Worm (Caenorhabditis elegans) whole organism, early embryonic: ENCODE results near the gene R13H4.2.

Experiments used
- B0310.2 ChIP-seq: sonication (generic microtip); optimal IDR thresholded peaks from 2 replicates; lab custom pipeline; 2016; ENCODE audit warnings: mild to moderate bottlenecking, missing genetic modification characterization, missing compliant biosample characterization
- F13C5.2 ChIP-seq: sonication (generic microtip); optimal IDR thresholded peaks from 2 replicates; lab custom pipeline; 2017; ENCODE audit warnings: mild to moderate bottlenecking, missing genetic modification characterization, inconsistent platforms, missing compliant biosample characterization
- aly-1 ChIP-seq: sonication (generic microtip); optimal IDR thresholded peaks from 2 replicates; lab custom pipeline; 2016; ENCODE audit warnings: missing genetic modification characterization, missing compliant biosample characterization
- ama-1 ChIP-seq: fragments of 150-350 bp; optimal IDR thresholded peaks from 2 replicates; lab custom pipeline; 2014
- ceh-13 ChIP-seq: fragments of 200-800 bp; sonication (Bioruptor generic); optimal IDR thresholded peaks from 2 replicates; lab custom pipeline; 2018; ENCODE audit warnings: mild to moderate bottlenecking, missing genetic modification characterization, missing compliant biosample characterization
- ceh-36 ChIP-seq: sonication (generic microtip); optimal IDR thresholded peaks from 2 replicates; lab custom pipeline; 2016; ENCODE audit warnings: missing genetic modification characterization, inconsistent platforms, missing compliant biosample characterization
- ets-7 ChIP-seq: sonication (generic microtip); optimal IDR thresholded peaks from 2 replicates; lab custom pipeline; 2016; ENCODE audit warnings: missing genotype, missing genetic modification characterization, missing compliant biosample characterization
- flt-1 ChIP-seq: fragments of 200-800 bp; sonication (Bioruptor generic); IDR thresholded peaks from 2 replicates; pipeline ENCODE4 v1.3.6; 2022; ENCODE audit warnings: missing genetic modification characterization, missing compliant biosample characterization
- hmbx-1 ChIP-seq: sonication (generic microtip); optimal IDR thresholded peaks from 2 replicates; lab custom pipeline; 2016; ENCODE audit warnings: mild to moderate bottlenecking, missing genetic modification characterization, missing compliant biosample characterization
- hmg-4 ChIP-seq: fragments of 200-800 bp; sonication (Bioruptor generic); optimal IDR thresholded peaks from 2 replicates; lab custom pipeline; 2018; ENCODE audit warnings: mild to moderate bottlenecking, missing genetic modification characterization, missing compliant biosample characterization
- hnd-1 ChIP-seq: sonication (generic microtip); optimal IDR thresholded peaks from 2 replicates; lab custom pipeline; 2016; ENCODE audit warnings: missing genetic modification characterization, missing compliant biosample characterization
- pes-1 ChIP-seq: fragments of 200-800 bp; sonication (Bioruptor generic); IDR thresholded peaks from 2 replicates; pipeline ENCODE4 v1.3.6; 2022; ENCODE audit warnings: missing genetic modification reagents, missing genetic modification characterization, missing compliant biosample characterization
- scrt-1 ChIP-seq: fragments of 200-800 bp; sonication (Bioruptor generic); IDR thresholded peaks from 2 replicates; pipeline ENCODE4 v1.3.6; 2022; ENCODE audit warnings: missing genetic modification characterization, missing compliant biosample characterization
- sea-1 ChIP-seq: fragments of 200-800 bp; sonication (Bioruptor generic); conservative IDR thresholded peaks from 2 replicates; pipeline ENCODE4 v1.3.6; 2022; ENCODE audit warnings: missing genetic modification characterization, missing compliant biosample characterization
- tbx-11 ChIP-seq: fragments of 200-800 bp; sonication (Bioruptor generic); IDR thresholded peaks from 2 replicates; pipeline ENCODE4 v1.3.6; 2022; ENCODE audit warnings: missing genetic modification characterization, missing compliant biosample characterization
- tbx-37 ChIP-seq: fragments of 200-800 bp; sonication (Bioruptor generic); conservative IDR thresholded peaks from 2 replicates; pipeline ENCODE4 v1.3.6; 2022; ENCODE audit warnings: missing genetic modification reagents, missing genetic modification characterization, missing compliant biosample characterization
- tra-4 ChIP-seq: sonication (generic microtip); optimal IDR thresholded peaks from 2 replicates; lab custom pipeline; 2017; ENCODE audit warnings: missing genetic modification characterization, missing compliant biosample characterization

The R13H4.2 gene

ce11 chrV:11861880-11862544, 25.8 kb downstream of the R13H4.2 start:
- TF ChIP-seq ceh-36 (tag; lab: Kevin White, UChicago) (no peak), hnd-1 (tag; lab: Kevin White, UChicago) (no peak), F13C5.2 (tag; lab: Kevin White, UChicago) (no peak), hmg-4 (no peak), hmbx-1 (no peak)

- TF ChIP-seq tra-4 (tag; lab: Kevin White, UChicago) (no peak), scrt-1 (GFP tag; lab: Robert Waterston, UW) (no peak), ceh-13 (no peak), flt-1 (no peak), ceh-36 (tag; lab: Kevin White, UChicago) (no peak), tbx-37 (GFP tag; lab: Robert Waterston, UW) (no peak), pes-1 (GFP tag; lab: Robert Waterston, UW) (no peak), aly-1 (no peak), ets-7 (tag; lab: Kevin White, UChicago) (no peak)
Measured at ce11 chrV:11862817-11863216, 26.6 kb downstream of the R13H4.2 start, which contains the start of gene R13H4.6. R13H4.6 (plus strand) TSS chrV:11863117.

ce11 chrV:11868142-11868541, 32.0 kb downstream of the R13H4.2 start, which contains the start of gene R13H4.7:
R13H4.7 (minus strand) TSS chrV:11868242.
- TF ChIP-seq ceh-13 (no peak), ceh-36 (tag; lab: Kevin White, UChicago) (no peak), tbx-37 (GFP tag; lab: Robert Waterston, UW) (no peak), flt-1 (no peak), sea-1 (GFP tag; lab: Robert Waterston, UW) (no peak), aly-1 (no peak), B0310.2 (tag; lab: Kevin White, UChicago) (no peak), scrt-1 (GFP tag; lab: Robert Waterston, UW) (no peak), pes-1 (GFP tag; lab: Robert Waterston, UW) (no peak), ets-7 (tag; lab: Kevin White, UChicago) (no peak), tbx-11 (GFP tag; lab: Robert Waterston, UW) (no peak), hnd-1 (tag; lab: Kevin White, UChicago) (no peak)

ce11 chrV:11875060-11875459, 38.9 kb downstream of the R13H4.2 start, which contains the start of gene sulp-4:
sulp-4 (plus strand) TSS chrV:11875360.
- no peak for TF ChIP-seq hmg-4
- TF ChIP-seq hnd-1 (tag; lab: Kevin White, UChicago) = no peak
- no peak for TF ChIP-seq ceh-36 (tag; lab: Kevin White, UChicago)
- TF ChIP-seq tra-4 (tag; lab: Kevin White, UChicago) = no peak
- TF ChIP-seq tbx-11 (GFP tag; lab: Robert Waterston, UW) = no peak
- TF ChIP-seq ceh-13 = no peak
- TF ChIP-seq F13C5.2 (tag; lab: Kevin White, UChicago) = no peak
- no peak for TF ChIP-seq hmbx-1
- TF ChIP-seq flt-1 = no peak
- no peak for TF ChIP-seq scrt-1 (GFP tag; lab: Robert Waterston, UW)
- TF ChIP-seq pes-1 (GFP tag; lab: Robert Waterston, UW) = no peak
- no peak for TF ChIP-seq tbx-37 (GFP tag; lab: Robert Waterston, UW)
- no peak for TF ChIP-seq ama-1 (lab: Kevin White, UChicago)

ce11 chrV:11876657-11877056, 40.5 kb downstream of the R13H4.2 start:
- no peak for TF ChIP-seq hnd-1 (tag; lab: Kevin White, UChicago)
- no peak for TF ChIP-seq aly-1
- no peak for TF ChIP-seq ets-7 (tag; lab: Kevin White, UChicago)
- TF ChIP-seq pes-1 (GFP tag; lab: Robert Waterston, UW) = no peak
- no peak for TF ChIP-seq scrt-1 (GFP tag; lab: Robert Waterston, UW)
- no peak for TF ChIP-seq ama-1 (lab: Kevin White, UChicago)
- no peak for TF ChIP-seq tra-4 (tag; lab: Kevin White, UChicago)
- TF ChIP-seq ceh-36 (tag; lab: Kevin White, UChicago) = no peak
- no peak for TF ChIP-seq flt-1
- TF ChIP-seq tbx-11 (GFP tag; lab: Robert Waterston, UW) = no peak
- no peak for TF ChIP-seq sea-1 (GFP tag; lab: Robert Waterston, UW)
- no peak for TF ChIP-seq tbx-37 (GFP tag; lab: Robert Waterston, UW)
- TF ChIP-seq B0310.2 (tag; lab: Kevin White, UChicago) = no peak
- no peak for TF ChIP-seq hmbx-1
- TF ChIP-seq hmg-4 = no peak
- TF ChIP-seq ceh-13 = no peak
- no peak for TF ChIP-seq F13C5.2 (tag; lab: Kevin White, UChicago)

ce11 chrV:11879732-11880131, 43.5 kb downstream of the R13H4.2 start, which contains the start of gene sulp-5:
sulp-5 (plus strand) TSS chrV:11880032.
- no peak for TF ChIP-seq pes-1 (GFP tag; lab: Robert Waterston, UW)
- no peak for TF ChIP-seq ets-7 (tag; lab: Kevin White, UChicago)
- TF ChIP-seq scrt-1 (GFP tag; lab: Robert Waterston, UW) = no peak
- no peak for TF ChIP-seq B0310.2 (tag; lab: Kevin White, UChicago)
- no peak for TF ChIP-seq tbx-37 (GFP tag; lab: Robert Waterston, UW)
- TF ChIP-seq ceh-13 = no peak
- TF ChIP-seq hnd-1 (tag; lab: Kevin White, UChicago) = no peak
- TF ChIP-seq ceh-36 (tag; lab: Kevin White, UChicago) = no peak
- no peak for TF ChIP-seq aly-1
- TF ChIP-seq flt-1 = no peak
- TF ChIP-seq hmbx-1 = no peak
- no peak for TF ChIP-seq sea-1 (GFP tag; lab: Robert Waterston, UW)
- no peak for TF ChIP-seq tra-4 (tag; lab: Kevin White, UChicago)
- no peak for TF ChIP-seq F13C5.2 (tag; lab: Kevin White, UChicago)
- TF ChIP-seq hmg-4 = no peak

- TF ChIP-seq hmg-4 = no peak
- TF ChIP-seq ets-7 (tag; lab: Kevin White, UChicago) = no peak
- TF ChIP-seq sea-1 (GFP tag; lab: Robert Waterston, UW) = no peak
- no peak for TF ChIP-seq tbx-37 (GFP tag; lab: Robert Waterston, UW)
- TF ChIP-seq hnd-1 (tag; lab: Kevin White, UChicago) = no peak
- TF ChIP-seq pes-1 (GFP tag; lab: Robert Waterston, UW) = no peak
- no peak for TF ChIP-seq ama-1 (lab: Kevin White, UChicago)
- TF ChIP-seq ceh-36 (tag; lab: Kevin White, UChicago) = no peak
- no peak for TF ChIP-seq tbx-11 (GFP tag; lab: Robert Waterston, UW)
- no peak for TF ChIP-seq scrt-1 (GFP tag; lab: Robert Waterston, UW)
- no peak for TF ChIP-seq aly-1
- no peak for TF ChIP-seq B0310.2 (tag; lab: Kevin White, UChicago)
- TF ChIP-seq flt-1 = no peak
- no peak for TF ChIP-seq hmbx-1
- TF ChIP-seq tra-4 (tag; lab: Kevin White, UChicago) = no peak
- TF ChIP-seq F13C5.2 (tag; lab: Kevin White, UChicago) = no peak
- no peak for TF ChIP-seq ceh-13
Measured at ce11 chrV:11883215-11883614, 47.0 kb downstream of the R13H4.2 start.
